Worm (Caenorhabditis elegans): ENCODE results near the gene nuo-4.

nuo-4 gene

DNA sequence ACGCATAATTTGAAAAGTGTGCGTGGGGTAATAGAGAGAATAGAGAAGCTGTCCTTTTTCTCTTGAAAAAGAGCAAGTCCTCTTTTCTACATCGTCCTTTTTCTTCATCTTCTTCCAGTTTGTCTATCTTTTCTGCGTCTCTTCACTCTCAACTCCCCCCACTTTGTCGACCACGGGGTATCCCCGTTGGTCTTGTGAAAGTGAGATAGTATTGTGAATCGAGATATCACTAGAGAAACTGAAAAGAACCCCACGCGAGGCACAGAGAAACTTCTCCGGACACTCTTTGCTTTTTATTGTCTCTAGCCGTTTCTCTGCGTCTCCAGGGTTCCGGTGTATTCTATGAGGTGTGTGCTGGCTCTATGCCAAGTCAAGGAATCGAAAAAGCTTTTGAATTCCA lies 3.0 kb downstream of the nuo-4 start (continued):
- TF ChIP-seq ZK185.1 (tag; optimal IDR thresholded peaks at IDR 0.05; ENCODE audit: poor library complexity, severe bottlenecking) = peak; percentile 54
- no peak for TF ChIP-seq attf-6 (GFP tag; IDR thresholded peaks at IDR 0.05)
- TF ChIP-seq sptf-2 (GFP tag; optimal IDR thresholded peaks at IDR 0.05) = no peak
- peak; percentile 94 for TF ChIP-seq K12H6.12 (tag; optimal IDR thresholded peaks at IDR 0.05)
- peak; percentile 55 for TF ChIP-seq repo-1 (tag; optimal IDR thresholded peaks at IDR 0.05)
- TF ChIP-seq pbrm-1 (GFP tag; IDR thresholded peaks at IDR 0.05) = peak; percentile 82
- TF ChIP-seq ets-4 (GFP tag; optimal IDR thresholded peaks at IDR 0.05) = peak; percentile 26
- TF ChIP-seq F52B5.7 (tag; optimal IDR thresholded peaks at IDR 0.05) = peak; percentile 58
- peak; percentile 77 for TF ChIP-seq nhr-80 (tag; optimal IDR thresholded peaks at IDR 0.05)
- TF ChIP-seq tbp1 (GFP tag; optimal IDR thresholded peaks at IDR 0.05) = peak; percentile 51
- no peak for TF ChIP-seq B0035.1 (tag; optimal IDR thresholded peaks at IDR 0.05)
- TF ChIP-seq xnd-1 (tag; optimal IDR thresholded peaks at IDR 0.05) = no peak
- no peak for TF ChIP-seq F10E7.11 (tag; optimal IDR thresholded peaks at IDR 0.05)
- peak; percentile 94 for TF ChIP-seq atf-7 (tag; optimal IDR thresholded peaks at IDR 0.05)
- TF ChIP-seq lin-35 (GFP tag; optimal IDR thresholded peaks at IDR 0.05) = peak in 1 of 3 experiments; percentile 75
- peak; percentile 4 for TF ChIP-seq T07F8.4 (tag; optimal IDR thresholded peaks at IDR 0.05)
- peak; percentile 30; the same call in 1 of the 2 replicates for TF ChIP-seq rcor-1 (GFP tag; IDR thresholded peaks at IDR 0.05)
- no peak for TF ChIP-seq rec-8 (tag; optimal IDR thresholded peaks at IDR 0.05)
- TF ChIP-seq F39B2.1 (GFP tag; IDR thresholded peaks at IDR 0.05) = 0 out of 2 replicates have a peak, but pooled peaks have one; percentile 43
- no peak for TF ChIP-seq nfya-2 (GFP tag; IDR thresholded peaks at IDR 0.05)
- peak; percentile 81 for TF ChIP-seq zfh-2 (GFP tag; conservative IDR thresholded peaks at IDR 0.05)
- no peak for TF ChIP-seq B0019.2 (GFP tag; conservative IDR thresholded peaks at IDR 0.05)
- TF ChIP-seq nhr-179 (tag; optimal IDR thresholded peaks at IDR 0.05) = no peak
- no peak for TF ChIP-seq ccch-3 (GFP tag; optimal IDR thresholded peaks at IDR 0.05)
- TF ChIP-seq him-1 (tag; optimal IDR thresholded peaks at IDR 0.05) = no peak
- peak; percentile 94 for TF ChIP-seq hmg-1.2 (GFP tag; IDR thresholded peaks at IDR 0.05)
- peak; percentile 49 for TF ChIP-seq attf-3 (GFP tag; conservative IDR thresholded peaks at IDR 0.05)
- no peak for TF ChIP-seq Y53F4B.3 (GFP tag; IDR thresholded peaks at IDR 0.05)
- TF ChIP-seq Y79H2A.3 (GFP tag; conservative IDR thresholded peaks at IDR 0.05) = 0 out of 2 replicates have a peak, but pooled peaks have one; percentile 44
- TF ChIP-seq ztf-25 (GFP tag; IDR thresholded peaks at IDR 0.05) = no peak
- TF ChIP-seq unc-130 (GFP tag; optimal IDR thresholded peaks at IDR 0.05) = no peak
- TF ChIP-seq egl-18 (GFP tag; IDR thresholded peaks at IDR 0.05) = no peak
- peak; percentile 82 for TF ChIP-seq C06A6.2 (GFP tag; conservative IDR thresholded peaks at IDR 0.05)
- no peak for TF ChIP-seq hlh-12 (tag; optimal IDR thresholded peaks at IDR 0.05)
- peak; percentile 60; the same call in 1 of the 2 replicates for TF ChIP-seq egrh-3 (GFP tag; IDR thresholded peaks at IDR 0.05)
- peak; percentile 33; the same call in 1 of the 2 replicates for TF ChIP-seq lir-1 (GFP tag; conservative IDR thresholded peaks at IDR 0.05)
- TF ChIP-seq ztf-28 (GFP tag; IDR thresholded peaks at IDR 0.05) = no peak
- TF ChIP-seq D2030.7 (GFP tag; IDR thresholded peaks at IDR 0.05) = no peak
- no peak for TF ChIP-seq lsy-27 (tag; optimal IDR thresholded peaks at IDR 0.05; ENCODE audit: borderline replicate concordance, insufficient read depth)
- TF ChIP-seq ceh-79 (tag; optimal IDR thresholded peaks at IDR 0.05) = no peak
- TF ChIP-seq F55B11.4 (tag; optimal IDR thresholded peaks at IDR 0.05; ENCODE audit: borderline replicate concordance, insufficient read depth) = no peak
- no peak for TF ChIP-seq ceh-40 (GFP tag; IDR thresholded peaks at IDR 0.05)
- TF ChIP-seq chd-7 (tag; optimal IDR thresholded peaks at IDR 0.05) = peak; percentile 87
- TF ChIP-seq die-1 (tag; optimal IDR thresholded peaks at IDR 0.05) = peak; percentile 39
- peak; percentile 29 for TF ChIP-seq unc-62 (GFP tag; optimal IDR thresholded peaks at IDR 0.05)
- no peak for TF ChIP-seq dpl-1 (GFP tag; optimal IDR thresholded peaks at IDR 0.05)
- TF ChIP-seq lin-26 (GFP tag; IDR thresholded peaks at IDR 0.05) = 0 out of 2 replicates have a peak, but pooled peaks have one; percentile 43
- no peak for TF ChIP-seq tbx-9 (tag; optimal IDR thresholded peaks at IDR 0.05; ENCODE audit: borderline replicate concordance)
- TF ChIP-seq cebp-2 (GFP tag; IDR thresholded peaks at IDR 0.05) = no peak

All from whole organism, young adult.